Fruit fly (Drosophila melanogaster): ENCODE data around the gene CG43288.

- TF ChIP-seq dmrt99B (tag; optimal IDR thresholded peaks at IDR 0.05), result no peak
- no peak for TF ChIP-seq dmrt11E (tag; optimal IDR thresholded peaks at IDR 0.05)
- TF ChIP-seq CG14860 (GFP tag; IDR thresholded peaks at IDR 0.05; ENCODE audit: partially characterized antibody), result no peak
- TF ChIP-seq Hmx (GFP tag; optimal IDR thresholded peaks at IDR 0.05), result no peak
- no peak for TF ChIP-seq CG13287 (GFP tag; IDR thresholded peaks at IDR 0.05; ENCODE audit: partially characterized antibody)
- TF ChIP-seq CG16813 (GFP tag; IDR thresholded peaks at IDR 0.05; ENCODE audit: partially characterized antibody), result no peak
- no peak for TF ChIP-seq sd (tag; optimal IDR thresholded peaks at IDR 0.05)
- TF ChIP-seq dysf (GFP tag; IDR thresholded peaks at IDR 0.05), result no peak
- TF ChIP-seq Ssrp (tag; optimal IDR thresholded peaks at IDR 0.05), result no peak
- TF ChIP-seq tio (GFP tag; optimal IDR thresholded peaks at IDR 0.05), result no peak
- TF ChIP-seq Ets97D (GFP tag; optimal IDR thresholded peaks at IDR 0.05), result no peak
These were observed 1.5 kb downstream of the CG43288 start for dm6 chrX:4214371-4214770.
